Worm (Caenorhabditis elegans): ENCODE data around the gene srh-177.

Gene srh-177

DNA sequence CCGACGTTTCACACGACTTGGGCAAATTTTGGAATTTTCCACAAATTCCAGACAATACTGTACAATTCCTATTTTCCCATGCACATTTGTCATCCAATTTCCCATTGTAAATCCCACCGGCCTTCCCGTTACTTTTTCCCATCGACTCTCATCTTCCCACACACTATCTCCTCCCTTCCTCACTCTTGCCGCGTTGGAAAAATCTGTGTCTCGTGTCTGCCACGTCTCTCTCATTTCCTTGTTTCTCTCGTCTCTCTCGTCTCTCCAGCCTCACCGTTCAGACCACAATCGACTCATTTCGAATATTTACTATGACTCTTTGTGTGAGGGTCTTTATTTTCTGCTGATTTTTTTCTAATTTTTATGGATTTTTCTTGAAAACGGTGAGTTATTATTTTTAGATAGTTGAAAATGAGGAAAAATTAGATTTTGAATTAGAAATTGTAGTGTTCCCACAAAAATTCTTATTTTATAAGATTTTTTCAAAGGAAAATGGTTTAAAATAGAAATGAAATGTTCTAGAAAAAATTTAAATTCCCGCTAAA, 14.1 kb upstream of the srh-177 start, which contains the start of gene K02E2.11:
TSS of gene K02E2.11 (plus strand) at position 251 of the 545 bp plus-strand sequence.
- TF ChIP-seq unc-62 (GFP tag; optimal IDR thresholded peaks at IDR 0.05) = no peak

DNA sequence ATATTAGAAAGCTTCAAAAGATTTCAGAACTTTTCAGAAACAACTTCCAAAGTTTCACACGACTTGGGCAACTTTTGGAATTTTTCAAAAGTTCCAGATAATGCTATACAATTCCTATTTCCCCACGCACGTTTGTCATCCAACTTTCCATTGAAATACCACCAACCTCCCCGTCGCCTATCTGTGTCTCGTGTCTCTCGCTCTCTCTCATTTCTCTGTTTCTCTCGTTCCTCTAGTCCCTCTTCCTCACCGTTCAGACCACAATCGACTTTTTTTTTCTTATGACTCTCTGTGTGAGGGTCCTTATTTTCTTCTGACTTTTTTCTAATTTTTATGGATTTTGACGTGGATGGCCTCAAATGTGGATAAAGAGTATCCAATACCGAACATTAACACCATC, 11.3 kb upstream of the srh-177 start, which contains the start of gene K02E2.6:
TSS of gene K02E2.6 (plus strand) at position 242 of the 400 bp plus-strand sequence.
- TF ChIP-seq unc-62 (GFP tag; optimal IDR thresholded peaks at IDR 0.05) = no peak

DNA sequence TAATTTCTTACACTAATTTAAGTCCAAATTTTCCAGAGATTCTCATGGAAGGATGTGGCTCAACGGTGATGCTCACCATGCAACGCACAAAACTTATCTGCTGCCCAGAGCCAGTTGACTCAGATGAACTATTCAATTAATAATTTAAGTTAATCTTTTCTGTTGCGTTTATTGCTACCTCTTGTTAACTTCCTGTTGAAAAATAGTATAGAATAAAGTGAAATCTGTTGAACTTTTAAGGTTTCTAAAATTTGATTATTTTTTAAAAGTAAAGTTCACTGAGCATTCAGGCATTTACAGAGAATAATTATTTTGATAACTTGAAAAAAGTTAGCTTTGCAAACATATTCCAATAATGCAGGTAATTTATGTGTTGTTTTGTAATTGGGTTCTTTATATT, 7.0 kb upstream of the srh-177 start:
- no peak for TF ChIP-seq unc-62 (GFP tag; optimal IDR thresholded peaks at IDR 0.05)

DNA sequence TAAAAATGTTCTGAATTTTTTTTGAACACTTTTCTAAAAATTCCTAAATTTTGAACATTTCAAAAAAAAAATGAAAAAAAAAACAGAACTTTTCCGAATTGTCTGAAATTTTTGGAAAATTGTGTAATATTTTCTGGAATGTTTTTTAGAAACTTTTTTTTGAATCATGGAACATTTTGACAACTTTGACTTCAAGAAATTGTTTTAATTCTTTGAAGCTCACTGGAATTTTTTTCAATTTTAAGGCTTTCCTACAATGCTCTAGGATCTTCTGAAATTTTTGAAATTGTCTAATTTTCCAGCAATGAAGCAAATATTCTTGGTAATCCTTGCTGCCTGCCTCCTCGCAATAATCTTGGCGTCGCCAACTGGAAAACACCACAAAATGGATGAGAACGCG, 6.2 kb upstream of the srh-177 start, which contains the start of gene ins-35:
TSS of gene ins-35 (plus strand) at position 301 of the 400 bp plus-strand sequence.
- TF ChIP-seq unc-62 (GFP tag; optimal IDR thresholded peaks at IDR 0.05) = no peak

DNA sequence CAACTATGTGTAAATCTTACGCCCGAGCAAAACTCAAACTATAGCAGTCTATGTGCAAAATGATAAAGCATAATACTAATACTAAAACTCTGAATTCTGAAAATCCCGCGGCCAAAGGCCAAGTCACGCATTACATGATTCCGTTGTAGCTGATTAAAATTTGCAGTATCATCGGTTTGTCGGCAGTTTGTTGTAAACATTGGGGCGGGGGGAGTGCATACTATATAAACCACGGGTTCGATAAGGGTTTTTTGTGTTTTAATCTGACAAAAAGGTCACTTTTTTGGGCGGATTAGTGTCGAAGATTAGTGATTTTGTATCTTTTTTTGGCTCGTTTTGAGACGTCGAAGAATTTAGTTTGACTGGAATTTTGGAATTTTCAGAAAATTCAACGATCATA, 5.4 kb upstream of the srh-177 start:
- no peak for TF ChIP-seq unc-62 (GFP tag; optimal IDR thresholded peaks at IDR 0.05)

DNA sequence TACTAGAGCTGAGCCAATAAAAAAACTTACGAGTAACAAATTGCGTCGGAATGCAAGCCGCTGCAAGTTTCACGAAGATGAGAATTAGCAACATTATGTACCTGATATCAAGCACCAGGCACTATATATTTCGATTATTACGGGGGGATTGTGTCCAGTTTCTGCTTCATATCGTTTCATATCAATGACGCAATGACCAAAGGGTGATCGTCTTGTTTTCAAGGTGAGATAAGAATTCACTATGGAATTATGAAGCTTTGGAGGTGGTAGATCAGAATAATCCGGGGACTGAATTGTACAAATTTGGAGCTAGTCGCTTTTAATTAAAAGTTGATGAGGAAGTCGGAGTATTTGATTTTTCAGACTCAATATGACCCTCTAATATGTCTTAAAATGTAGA, 2.2 kb downstream of the srh-177 start, which contains the start of gene K02E2.8:
TSS of gene K02E2.8 (minus strand) at position 101 of the 400 bp plus-strand sequence.
- TF ChIP-seq unc-62 (GFP tag; optimal IDR thresholded peaks at IDR 0.05) = no peak

DNA sequence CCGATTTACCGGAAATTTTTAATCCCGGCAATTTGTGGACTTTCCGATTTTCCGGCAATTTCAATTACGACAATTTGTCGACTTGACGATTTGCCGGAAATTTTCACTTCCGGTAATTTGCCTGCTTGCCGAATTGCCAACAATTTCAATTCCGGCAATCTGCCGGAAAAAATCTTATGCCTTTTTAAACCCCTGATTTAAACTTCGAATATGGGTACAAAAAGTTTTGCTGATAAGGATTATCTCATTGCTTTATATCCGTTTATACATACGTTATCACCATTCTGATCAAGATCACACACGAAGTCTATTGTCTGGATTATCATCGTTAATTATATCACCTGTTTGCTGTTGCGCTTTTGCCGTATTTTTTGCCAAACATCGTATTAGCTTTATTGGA, 12.6 kb downstream of the srh-177 start, which contains the start of gene grd-11:
TSS of gene grd-11 (plus strand) at position 301 of the 400 bp plus-strand sequence.
- TF ChIP-seq unc-62 (GFP tag; optimal IDR thresholded peaks at IDR 0.05) = no peak

DNA sequence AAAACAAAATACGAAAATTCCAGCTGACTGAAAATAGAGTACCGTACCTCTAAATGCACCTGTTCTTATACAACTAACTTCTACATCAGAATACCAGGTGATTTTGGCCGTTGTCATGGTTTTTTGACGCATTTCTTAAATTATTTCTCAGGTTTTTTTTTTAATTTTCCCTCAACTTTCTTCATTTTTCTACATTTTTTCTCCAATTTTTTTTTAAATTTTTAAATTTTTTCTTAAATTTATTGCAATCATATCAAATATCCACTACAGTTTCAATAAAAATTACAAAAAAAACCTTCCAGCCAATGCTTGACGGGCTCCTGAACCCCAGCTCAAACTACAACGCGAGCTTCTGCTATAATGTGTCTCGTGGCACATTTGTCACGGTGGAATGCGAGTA, 17.9 kb downstream of the srh-177 start, which contains the start of gene K02E2.1:
TSS of gene K02E2.1 (plus strand) at position 301 of the 400 bp plus-strand sequence.
- TF ChIP-seq unc-62 (GFP tag; optimal IDR thresholded peaks at IDR 0.05) = no peak

DNA sequence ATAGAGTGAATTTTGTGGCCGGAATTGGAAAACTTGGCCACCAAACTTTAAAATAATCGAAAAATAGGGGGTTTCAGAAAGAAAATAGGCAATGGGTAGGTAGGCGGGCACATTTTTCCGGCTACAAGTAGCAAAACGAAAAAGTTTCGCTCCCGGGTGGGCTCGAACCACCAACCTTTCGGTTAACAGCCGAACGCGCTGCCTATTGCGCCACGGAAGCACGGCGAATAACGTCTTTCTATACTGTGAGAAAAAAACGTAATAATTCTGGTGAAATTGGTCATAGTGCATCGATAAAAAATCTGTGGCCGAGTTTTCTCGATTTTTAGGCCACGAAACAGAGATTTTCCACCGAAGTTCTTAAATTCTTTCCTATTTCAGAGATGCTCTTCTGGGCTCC, 18.7 kb downstream of the srh-177 start:
- TF ChIP-seq unc-62 (GFP tag; optimal IDR thresholded peaks at IDR 0.05) = no peak

DNA sequence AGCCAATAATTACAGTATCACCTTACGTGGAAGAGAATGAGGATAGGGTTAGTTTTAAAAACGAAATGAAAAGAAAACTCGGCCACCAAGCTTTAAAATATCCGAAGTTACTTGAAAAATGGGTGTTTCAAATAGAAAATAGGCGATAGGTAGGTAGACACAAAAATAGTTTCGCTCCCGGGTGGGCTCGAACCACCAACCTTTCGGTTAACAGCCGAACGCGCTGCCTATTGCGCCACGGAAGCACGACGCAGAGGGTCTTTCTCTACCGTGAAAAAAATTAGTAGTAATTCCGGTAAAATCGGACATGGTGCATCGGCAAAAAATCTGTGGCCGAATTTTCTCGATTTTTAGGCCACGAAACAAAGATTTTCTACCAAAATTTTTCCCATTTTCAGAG, 21.4 kb downstream of the srh-177 start:
- TF ChIP-seq unc-62 (GFP tag; optimal IDR thresholded peaks at IDR 0.05) = no peak

DNA sequence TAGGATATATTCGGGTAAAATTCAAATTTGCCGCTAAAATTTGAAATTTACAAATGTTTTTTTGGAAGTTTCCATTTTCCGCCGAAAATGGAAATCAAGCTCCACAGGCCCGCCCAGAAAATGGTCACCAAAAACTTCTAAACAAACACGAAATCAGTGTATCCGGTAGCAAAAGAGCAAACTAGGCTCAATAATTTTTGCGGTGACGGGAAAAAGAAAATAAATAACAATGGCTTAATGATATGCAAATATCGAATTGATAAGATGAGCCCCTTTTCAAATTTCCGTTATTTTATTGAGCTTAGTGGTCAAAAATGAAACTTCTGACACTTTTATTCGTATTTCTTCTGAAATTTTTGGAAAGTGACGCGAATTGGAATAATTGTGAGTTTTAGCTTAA, 24.2 kb downstream of the srh-177 start, which contains the start of gene Y38H6A.3:
TSS of gene Y38H6A.3 (plus strand) at position 301 of the 400 bp plus-strand sequence.
- TF ChIP-seq unc-62 (GFP tag; optimal IDR thresholded peaks at IDR 0.05) = no peak

DNA sequence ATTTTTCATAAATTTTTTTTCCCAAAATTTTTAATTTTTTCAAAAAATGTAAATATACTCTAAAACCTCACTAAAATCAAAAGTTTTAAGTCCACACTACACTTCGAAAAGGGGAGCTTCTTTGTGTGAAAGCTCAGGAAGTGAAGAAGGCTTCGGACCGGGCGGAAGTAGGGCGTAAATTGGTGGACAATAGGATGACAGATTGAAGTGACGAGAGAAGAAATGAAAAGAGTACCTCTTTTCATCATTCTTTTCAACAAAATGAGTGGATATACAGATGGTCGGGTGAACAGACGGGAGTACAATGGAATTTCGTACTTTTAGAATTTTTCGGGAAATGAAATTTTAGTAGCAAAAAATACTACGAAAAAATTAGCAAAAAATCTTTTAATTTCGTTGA, 30.2 kb downstream of the srh-177 start:
- no peak for TF ChIP-seq unc-62 (GFP tag; optimal IDR thresholded peaks at IDR 0.05)

DNA sequence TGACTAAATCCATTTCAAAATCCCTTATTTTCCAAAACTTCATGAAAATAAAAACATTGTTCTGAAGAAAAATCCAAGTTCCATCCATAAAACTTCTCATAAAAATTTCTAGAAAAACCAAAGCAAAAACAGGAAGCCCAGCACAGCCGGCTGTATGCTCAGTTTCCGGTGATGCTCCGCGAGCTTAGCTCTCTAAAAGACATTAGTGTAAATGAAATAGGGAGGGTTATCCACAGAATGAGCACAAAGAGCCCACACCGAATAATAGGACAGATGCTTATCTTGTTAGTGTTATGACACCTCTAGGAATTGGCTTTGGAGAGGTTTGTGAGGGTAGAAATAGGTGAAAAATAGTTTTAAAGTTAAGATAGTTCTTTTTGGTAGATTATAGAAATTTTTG, 31.0 kb downstream of the srh-177 start:
- TF ChIP-seq unc-62 (GFP tag; optimal IDR thresholded peaks at IDR 0.05) = no peak

DNA sequence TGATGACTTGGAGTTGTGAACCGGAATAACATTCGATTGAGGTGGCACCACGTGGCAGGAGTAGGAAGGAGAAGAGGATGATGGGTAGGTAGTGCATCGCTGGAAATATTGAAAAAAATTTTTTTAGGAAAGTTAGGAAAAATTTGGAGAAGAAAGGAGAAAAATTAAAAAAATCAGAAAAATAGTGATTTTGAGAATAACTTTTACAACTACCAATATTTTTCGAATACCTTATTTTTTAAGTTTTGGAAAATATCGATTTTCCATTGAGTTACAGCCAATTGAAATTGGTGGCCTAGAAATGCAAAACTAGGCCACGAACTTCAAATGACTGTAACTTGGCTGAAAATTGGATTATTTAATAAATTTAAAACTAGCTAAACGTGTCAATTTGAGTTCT, 33.8 kb downstream of the srh-177 start, which contains the start of gene Y38H6A.5:
TSS of gene Y38H6A.5 (minus strand) at position 101 of the 400 bp plus-strand sequence.
- no peak for TF ChIP-seq unc-62 (GFP tag; optimal IDR thresholded peaks at IDR 0.05)

DNA sequence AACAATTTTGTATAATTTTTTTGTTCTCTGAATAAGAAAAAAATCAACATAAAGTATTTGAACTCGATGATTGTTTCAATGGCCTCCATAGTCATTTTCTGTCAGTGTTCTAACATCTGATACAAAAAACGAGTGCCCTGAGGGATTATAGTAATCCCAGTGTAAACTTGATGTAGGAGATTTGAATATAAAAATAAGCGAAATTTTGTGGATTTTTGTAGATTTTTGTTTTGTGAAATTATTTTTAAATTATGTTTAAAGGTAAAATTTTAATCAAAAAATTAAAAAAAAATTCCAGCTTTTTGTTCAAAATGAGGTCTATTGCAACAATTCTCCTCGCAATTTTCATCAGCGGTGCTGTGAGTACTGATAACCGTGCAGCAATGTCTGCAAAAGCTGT, 43.6 kb downstream of the srh-177 start, which contains the start of gene Y38H6A.1:
TSS of gene Y38H6A.1 (plus strand) at position 301 of the 400 bp plus-strand sequence.
- TF ChIP-seq unc-62 (GFP tag; optimal IDR thresholded peaks at IDR 0.05) = no peak

Data from whole organism, dauer.